Worm (Caenorhabditis elegans) whole organism, young adult: ENCODE data around the gene pcp-4.

Source experiments
- Y53G8AR.9 ChIP-seq: fragments of 200-800 bp; sonication (Bioruptor generic); conservative IDR thresholded peaks from 2 replicates; pipeline ENCODE4 v1.3.6; 2022; ENCODE audit warnings: missing genetic modification reagents, missing genetic modification characterization, missing compliant biosample characterization
- dpff-1 ChIP-seq: sonication (generic microtip); optimal IDR thresholded peaks from 2 replicates; lab custom pipeline; 2017; ENCODE audit warnings: mild to moderate bottlenecking, missing genetic modification characterization, missing compliant biosample characterization
- pbrm-1 ChIP-seq: fragments of 200-800 bp; sonication (Bioruptor generic); IDR thresholded peaks from 2 replicates; pipeline ENCODE4 v1.3.6; 2022; ENCODE audit warnings: missing genetic modification reagents, missing genetic modification characterization, missing compliant biosample characterization
- pha-4 ChIP-seq: fragments of 150-350 bp; sonication (generic microtip); optimal IDR thresholded peaks from 2 replicates; lab custom pipeline; 2014; ENCODE audit warnings: missing biosample characterization, missing genetic modification reagents, missing genetic modification characterization
- ztf-6 ChIP-seq: fragments of 200-800 bp; sonication (Bioruptor generic); IDR thresholded peaks from 2 replicates; pipeline ENCODE4 v1.3.6; 2022; ENCODE audit warnings: missing genetic modification reagents, missing genetic modification characterization, missing compliant biosample characterization

- no peak for TF ChIP-seq ztf-6
- TF ChIP-seq pha-4 (tag; lab: Kevin White, UChicago): no peak
- TF ChIP-seq Y53G8AR.9 (GFP tag; lab: Robert Waterston, UW): no peak
- no peak for TF ChIP-seq pbrm-1 (GFP tag; lab: Robert Waterston, UW)
- no peak for TF ChIP-seq dpff-1
These were observed 28.0 kb downstream of the pcp-4 start for ce11 chrV:19802797-19803196.
